Worm (Caenorhabditis elegans) whole organism, L3 larva: ENCODE results near the gene spig-8.

ENCODE experiments used
- R02D3.7 ChIP-seq: fragments of 150-350 bp; optimal IDR thresholded peaks from 2 replicates; lab custom pipeline; 2014; ENCODE audit warnings: missing biosample characterization, missing genetic modification characterization
- ZK546.5 ChIP-seq: sonication (generic microtip); optimal IDR thresholded peaks from 2 replicates; lab custom pipeline; 2017; ENCODE audit warnings: missing biosample characterization, missing genetic modification characterization
- aly-2 ChIP-seq: fragments of 150-350 bp; optimal IDR thresholded peaks from 2 replicates; lab custom pipeline; 2014; ENCODE audit warnings: missing biosample characterization, missing genetic modification characterization
- ama-1 ChIP-seq: fragments of 150-350 bp; optimal IDR thresholded peaks from 2 replicates; lab custom pipeline; 2018
- ceh-16 ChIP-seq: sonication (generic microtip); optimal IDR thresholded peaks from 2 replicates; lab custom pipeline; 2017; ENCODE audit warnings: missing biosample characterization, missing genetic modification characterization
- ceh-28 ChIP-seq: fragments of 150-350 bp; optimal IDR thresholded peaks from 2 replicates; lab custom pipeline; 2014; ENCODE audit warnings: missing biosample characterization, missing genetic modification reagents, missing genetic modification characterization
- ceh-9 ChIP-seq: sonication (generic microtip); optimal IDR thresholded peaks from 2 replicates; lab custom pipeline; 2018; ENCODE audit warnings: missing biosample characterization, missing genetic modification characterization
- daf-12 ChIP-seq: fragments of 150-350 bp; optimal IDR thresholded peaks from 2 replicates; lab custom pipeline; 2014; ENCODE audit warnings: missing biosample characterization, missing genetic modification reagents, missing genetic modification characterization
- egl-27 ChIP-seq: sonication (generic microtip); optimal IDR thresholded peaks from 4 replicates; lab custom pipeline; 2017; ENCODE audit warnings: missing biosample characterization, missing genetic modification reagents, missing genetic modification characterization
- elt-1 ChIP-seq: fragments of 150-350 bp; optimal IDR thresholded peaks from 2 replicates; lab custom pipeline; 2014; ENCODE audit warnings: missing biosample characterization, missing genetic modification characterization
- elt-2 ChIP-seq: sonication (generic microtip); optimal IDR thresholded peaks from 2 replicates; lab custom pipeline; 2016; ENCODE audit warnings: missing genetic modification reagents, mild to moderate bottlenecking, missing genetic modification characterization, missing compliant biosample characterization
- eor-1 ChIP-seq, 2 experiments: fragments of 150-350 bp; optimal IDR thresholded peaks; 2 replicates each; lab custom pipeline; 2014 to 2018; ENCODE audit warnings: missing biosample characterization in 2 of 2, missing genetic modification characterization in 2 of 2
- fkh-10 ChIP-seq: sonication (generic microtip); optimal IDR thresholded peaks from 2 replicates; lab custom pipeline; 2017; ENCODE audit warnings: missing biosample characterization, missing genetic modification reagents, missing genetic modification characterization
- fkh-2 ChIP-seq: fragments of 150-350 bp; optimal IDR thresholded peaks from 2 replicates; lab custom pipeline; 2014; ENCODE audit warnings: missing biosample characterization, missing genetic modification reagents, missing genetic modification characterization
- fos-1 ChIP-seq: fragments of 150-350 bp; optimal IDR thresholded peaks from 2 replicates; lab custom pipeline; 2014; ENCODE audit warnings: missing biosample characterization, missing genetic modification characterization
- hmg-11 ChIP-seq: sonication (generic microtip); optimal IDR thresholded peaks from 2 replicates; lab custom pipeline; 2016; ENCODE audit warnings: missing genetic modification characterization, missing compliant biosample characterization
- jun-1 ChIP-seq: fragments of 150-350 bp; optimal IDR thresholded peaks from 2 replicates; lab custom pipeline; 2014; ENCODE audit warnings: missing biosample characterization, missing genetic modification reagents, missing genetic modification characterization
- lin-39 ChIP-seq: fragments of 150-350 bp; optimal IDR thresholded peaks from 2 replicates; lab custom pipeline; 2018; ENCODE audit warnings: missing biosample characterization, missing genetic modification reagents, missing genetic modification characterization
- lsy-12 ChIP-seq: sonication (generic microtip); optimal IDR thresholded peaks from 2 replicates; lab custom pipeline; 2016; ENCODE audit warnings: mild to moderate bottlenecking, missing genetic modification characterization, missing compliant biosample characterization
- mdl-1 ChIP-seq: fragments of 150-350 bp; optimal IDR thresholded peaks from 2 replicates; lab custom pipeline; 2014; ENCODE audit warnings: missing biosample characterization, missing genetic modification characterization
- nfya-1 ChIP-seq: sonication (generic microtip); optimal IDR thresholded peaks from 2 replicates; lab custom pipeline; 2017; ENCODE audit warnings: missing genetic modification characterization, mild to moderate bottlenecking, missing compliant biosample characterization, antibody characterized with exemption, moderate library complexity; ENCODE audit not compliant: insufficient read depth
- nhr-11 ChIP-seq: fragments of 150-350 bp; optimal IDR thresholded peaks from 2 replicates; lab custom pipeline; 2014; ENCODE audit warnings: missing biosample characterization, missing genetic modification characterization
- nhr-237 ChIP-seq: fragments of 150-350 bp; optimal IDR thresholded peaks from 2 replicates; lab custom pipeline; 2014; ENCODE audit warnings: missing biosample characterization, missing genetic modification characterization
- nhr-25 ChIP-seq: sonication (generic microtip); optimal IDR thresholded peaks from 2 replicates; lab custom pipeline; 2017; ENCODE audit warnings: missing biosample characterization, missing genetic modification characterization
- nhr-28 ChIP-seq: fragments of 150-350 bp; optimal IDR thresholded peaks from 2 replicates; lab custom pipeline; 2014; ENCODE audit warnings: missing biosample characterization, missing genetic modification characterization
- nhr-76 ChIP-seq: fragments of 150-350 bp; sonication (generic microtip); optimal IDR thresholded peaks from 5 replicates; lab custom pipeline; 2014; ENCODE audit warnings: missing biosample characterization, missing genetic modification characterization
- nhr-77 ChIP-seq: fragments of 150-350 bp; optimal IDR thresholded peaks from 2 replicates; lab custom pipeline; 2014; ENCODE audit warnings: missing biosample characterization, missing genetic modification characterization
- sea-2 ChIP-seq: fragments of 150-350 bp; sonication (generic microtip); optimal IDR thresholded peaks from 4 replicates; lab custom pipeline; 2014; ENCODE audit warnings: missing biosample characterization, missing genetic modification reagents, missing genetic modification characterization
- snpc-4 ChIP-seq: fragments of 150-350 bp; optimal IDR thresholded peaks from 2 replicates; lab custom pipeline; 2014; ENCODE audit warnings: missing biosample characterization, missing genetic modification characterization
- tbx-2 ChIP-seq: sonication (generic microtip); optimal IDR thresholded peaks from 2 replicates; lab custom pipeline; 2016; ENCODE audit warnings: mild to moderate bottlenecking, missing genetic modification characterization, missing compliant biosample characterization
- unc-39 ChIP-seq: sonication (generic microtip); optimal IDR thresholded peaks from 4 replicates; lab custom pipeline; 2017; ENCODE audit warnings: missing biosample characterization, missing genetic modification characterization
- zag-1 ChIP-seq: fragments of 150-350 bp; optimal IDR thresholded peaks from 2 replicates; lab custom pipeline; 2014; ENCODE audit warnings: missing biosample characterization, missing genetic modification characterization
- ztf-11 ChIP-seq: fragments of 150-350 bp; optimal IDR thresholded peaks from 2 replicates; lab custom pipeline; 2014; ENCODE audit warnings: missing biosample characterization, missing genetic modification characterization
- ztf-4 ChIP-seq: fragments of 150-350 bp; optimal IDR thresholded peaks from 2 replicates; lab custom pipeline; 2014; ENCODE audit warnings: missing biosample characterization, missing genetic modification characterization

The spig-8 gene

DNA sequence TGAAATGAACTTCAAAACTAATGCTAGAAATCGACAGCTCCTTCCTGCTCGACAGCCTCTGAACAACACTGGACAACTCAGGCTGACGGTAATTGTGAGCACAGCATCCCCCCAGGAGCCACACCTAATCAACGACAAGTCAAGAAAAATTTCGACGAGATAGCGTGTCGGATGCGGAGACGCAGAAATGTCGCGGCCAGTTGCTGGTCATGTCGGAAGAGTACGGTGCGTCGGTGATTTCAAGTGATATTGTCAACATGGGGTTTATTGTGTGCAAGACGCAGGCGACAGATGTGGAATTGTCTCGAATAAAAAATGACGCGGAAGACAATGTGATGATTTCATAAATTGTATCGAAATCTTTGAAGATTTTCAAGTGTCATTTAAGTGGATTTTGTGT is 18.2 kb upstream of the spig-8 start, which contains the start of gene twk-11:
Gene twk-11, minus strand, starts transcription at position 101 of the 400 bp plus-strand sequence.
- TF ChIP-seq lin-39 (tag; lab: Kevin White, UChicago) (no peak), fkh-2 (tag; lab: Kevin White, UChicago) (no peak), R02D3.7 (tag; lab: Kevin White, UChicago) (no peak)

DNA sequence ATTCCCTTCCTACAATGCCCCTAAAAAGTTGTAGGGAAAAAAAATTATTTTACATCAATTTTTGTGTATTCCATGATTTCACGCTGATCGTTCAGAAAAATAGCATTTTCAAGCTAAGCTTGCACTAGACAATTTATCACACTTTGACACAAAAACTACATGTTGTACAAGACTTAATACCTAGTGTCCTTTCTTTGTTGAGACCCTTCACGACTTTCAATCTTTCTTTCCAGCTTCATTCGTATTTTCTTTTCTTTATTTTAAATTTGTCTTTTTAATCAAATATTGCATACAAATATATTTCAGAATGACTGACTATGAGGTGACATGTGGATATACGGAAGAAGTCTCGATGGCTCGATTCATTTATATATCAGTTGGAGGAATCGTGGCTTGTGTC is 8.7 kb upstream of the spig-8 start, which contains the start of gene F20A1.2:
Gene F20A1.2, plus strand, starts transcription at position 301 of the 400 bp plus-strand sequence.
- TF ChIP-seq unc-39 (no peak), ama-1 (no peak), ceh-9 (tag; lab: Kevin White, UChicago) (no peak), aly-2 (no peak), ZK546.5 (no peak), jun-1 (tag; lab: Kevin White, UChicago) (no peak), ceh-28 (tag; lab: Kevin White, UChicago) (no peak), hmg-11 (tag; lab: Kevin White, UChicago) (no peak), sea-2 (no peak), mdl-1 (no peak), snpc-4 (tag; lab: Kevin White, UChicago) (no peak), fos-1 (no peak), nhr-11 (no peak), lin-39 (tag; lab: Kevin White, UChicago) (no peak), nhr-25 (tag; lab: Kevin White, UChicago) (no peak)
- TF ChIP-seq, all 47 proteins: peak for 0

DNA sequence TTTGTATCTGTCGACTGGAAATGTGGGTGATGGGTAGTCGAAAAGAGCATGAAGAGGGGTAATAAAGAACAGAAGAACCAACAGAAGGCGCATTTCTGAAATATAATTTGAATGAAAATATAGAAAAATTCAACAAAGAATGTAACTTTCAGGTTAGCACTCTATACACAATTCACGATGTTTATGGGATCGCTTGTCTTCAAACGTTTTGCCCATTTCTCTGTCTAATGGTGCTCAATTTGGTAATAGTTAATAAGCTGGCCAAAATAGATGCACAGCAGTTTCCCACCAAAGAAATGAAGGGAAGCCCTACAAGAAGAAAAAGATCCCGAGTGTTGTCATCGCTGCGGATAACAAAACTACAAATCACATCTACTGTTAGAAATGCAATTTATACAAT is 7.2 kb upstream of the spig-8 start, which contains the start of gene F20A1.8:
Gene F20A1.8, minus strand, starts transcription at position 101 of the 400 bp plus-strand sequence.
- no peak for TF ChIP-seq zag-1 (tag; lab: Kevin White, UChicago)
- no peak for TF ChIP-seq elt-2 (tag; lab: Kevin White, UChicago)
- TF ChIP-seq nhr-76 (tag; lab: Kevin White, UChicago) = no peak
- no peak for TF ChIP-seq sea-2
- no peak for TF ChIP-seq nfya-1 (tag; lab: Kevin White, UChicago)
- TF ChIP-seq ztf-4 = no peak
- no peak for TF ChIP-seq R02D3.7 (tag; lab: Kevin White, UChicago)

DNA sequence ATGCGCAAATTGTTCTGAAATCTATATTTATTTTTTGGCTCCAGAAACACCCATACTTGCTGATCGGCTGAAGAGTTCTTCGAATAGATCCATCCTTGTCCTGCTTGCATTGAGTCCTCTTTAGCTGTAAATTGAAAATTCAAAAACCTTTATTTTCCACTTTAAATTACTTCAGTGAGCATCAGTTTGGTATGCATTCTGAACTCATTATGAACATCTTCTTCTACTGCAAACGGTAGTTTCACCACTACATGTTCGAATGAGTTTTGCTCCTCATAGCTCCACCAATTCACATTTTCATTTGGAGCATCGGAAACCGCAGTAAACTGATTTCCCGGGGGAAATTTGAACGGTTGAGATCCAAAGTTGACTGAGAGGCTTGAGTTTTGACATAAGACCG is 4.5 kb upstream of the spig-8 start:
- no peak for TF ChIP-seq elt-1 (tag; lab: Kevin White, UChicago)
- TF ChIP-seq nhr-11 = no peak
- no peak for TF ChIP-seq fkh-2 (tag; lab: Kevin White, UChicago)
- TF ChIP-seq aly-2 = no peak
- TF ChIP-seq tbx-2 = no peak
- TF ChIP-seq ceh-28 (tag; lab: Kevin White, UChicago) = no peak
- TF ChIP-seq lsy-12 (tag; lab: Kevin White, UChicago) = no peak
- TF ChIP-seq fkh-10 (GFP tag; lab: Kevin White, UChicago) = no peak
- no peak for TF ChIP-seq daf-12 (tag; lab: Kevin White, UChicago)
- no peak for TF ChIP-seq nhr-237 (tag; lab: Kevin White, UChicago)
- TF ChIP-seq egl-27 = no peak
- TF ChIP-seq sea-2 = no peak
- no peak for TF ChIP-seq fos-1

DNA sequence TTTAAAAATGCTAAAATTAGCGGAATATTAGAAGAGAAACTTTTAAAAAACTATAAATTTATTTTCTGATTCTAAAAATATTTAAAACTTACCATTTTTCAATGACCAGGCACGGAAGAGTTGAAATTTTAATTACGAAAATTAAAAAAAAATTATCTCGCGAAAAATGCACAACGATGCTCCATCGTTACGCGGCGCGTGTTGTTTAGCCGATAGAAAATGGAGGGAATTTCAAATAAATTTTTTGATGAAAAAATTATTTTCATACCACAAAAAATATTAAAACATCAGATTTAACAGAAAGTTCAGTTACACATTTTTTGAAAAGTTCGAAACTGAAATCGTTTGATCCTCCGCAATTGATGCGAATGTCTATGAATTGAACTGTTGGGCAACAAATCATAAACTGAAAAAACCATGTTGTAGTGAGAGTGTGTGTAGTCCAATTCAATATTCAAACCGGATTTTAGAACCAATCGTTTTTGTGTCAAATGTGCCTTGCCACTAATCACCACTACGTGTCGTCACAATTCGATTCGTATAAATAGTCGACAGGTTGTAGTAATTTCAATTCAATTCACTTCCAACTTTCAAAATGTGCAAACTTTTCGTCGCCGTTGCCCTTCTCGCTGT is 3.4 kb upstream of the spig-8 start, which contains the start of the genes tofu-2 and spig-1:
Gene tofu-2, minus strand, starts transcription at position 116 of the 633 bp plus-strand sequence.
Gene spig-1, plus strand, starts transcription at position 583 of the 633 bp plus-strand sequence.
- TF ChIP-seq nhr-77 = no peak
- no peak for TF ChIP-seq hmg-11 (tag; lab: Kevin White, UChicago)
- TF ChIP-seq nhr-28 = no peak
- TF ChIP-seq aly-2 = no peak
- no peak for TF ChIP-seq ceh-16 (tag; lab: Kevin White, UChicago)
- no peak for TF ChIP-seq R02D3.7 (tag; lab: Kevin White, UChicago)
- TF ChIP-seq sea-2 = no peak
- no peak for TF ChIP-seq eor-1 (tag; optimal IDR thresholded peaks at IDR 0.05; lab: Kevin White, UChicago)
- no peak for TF ChIP-seq ztf-11 (tag; lab: Kevin White, UChicago)
- no peak for TF ChIP-seq elt-2 (tag; lab: Kevin White, UChicago)
- TF ChIP-seq snpc-4 (tag; lab: Kevin White, UChicago) = no peak
